Worm (Caenorhabditis elegans): Measurements from ENCODE around the gene lgc-29.

Gene lgc-29

ce11 chrV:4190232-4190631 is 51.4 kb downstream of the lgc-29 start (continued):
- 0 out of 2 replicates have a peak, but pooled peaks have one; percentile 22 for TF ChIP-seq vab-7 (GFP tag; IDR thresholded peaks at IDR 0.05)
- no peak; the same call in 1 of the 2 replicates for TF ChIP-seq tra-1 (GFP tag; IDR thresholded peaks at IDR 0.05)
- TF ChIP-seq jun-1 (tag; optimal IDR thresholded peaks at IDR 0.05): no peak
- TF ChIP-seq snpc-4 (tag; optimal IDR thresholded peaks at IDR 0.05): no peak
- TF ChIP-seq unc-130 (GFP tag; optimal IDR thresholded peaks at IDR 0.05): no peak
- TF ChIP-seq dmd-8 (GFP tag; IDR thresholded peaks at IDR 0.05): 0 out of 2 replicates have a peak, but pooled peaks have one; percentile 36
- TF ChIP-seq ces-1 (GFP tag; optimal IDR thresholded peaks at IDR 0.05): no peak
- no peak for TF ChIP-seq sdz-12 (GFP tag; optimal IDR thresholded peaks at IDR 0.05)
- no peak for TF ChIP-seq lin-38 (GFP tag; IDR thresholded peaks at IDR 0.05)
- peak; percentile 46; the same call in 1 of the 2 replicates for TF ChIP-seq lin-29 (GFP tag; IDR thresholded peaks at IDR 0.05)
- no peak for TF ChIP-seq daf-16 (GFP tag; optimal IDR thresholded peaks at IDR 0.05)
- TF ChIP-seq daf-16 (tag; optimal IDR thresholded peaks at IDR 0.05): no peak
- TF ChIP-seq duxl-1 (tag; optimal IDR thresholded peaks at IDR 0.05; ENCODE audit: poor library complexity): peak; percentile 21
- TF ChIP-seq egl-27 (tag; optimal IDR thresholded peaks at IDR 0.05): no peak
- TF ChIP-seq unc-62 (GFP tag; optimal IDR thresholded peaks at IDR 0.05 in 1 of 2): no peak
- TF ChIP-seq unc-62 (tag; optimal IDR thresholded peaks at IDR 0.05): no peak
- TF ChIP-seq ceh-62 (tag; optimal IDR thresholded peaks at IDR 0.05): no peak
- no peak for TF ChIP-seq spr-1 (tag; optimal IDR thresholded peaks at IDR 0.05)
- no peak for TF ChIP-seq spr-3 (GFP tag; optimal IDR thresholded peaks at IDR 0.05)
- no peak for TF ChIP-seq ZK546.5 (tag; optimal IDR thresholded peaks at IDR 0.05)
- TF ChIP-seq T26A8.4 (GFP tag; IDR thresholded peaks at IDR 0.05): peak; percentile 66
- no peak for TF ChIP-seq dpl-1 (GFP tag; optimal IDR thresholded peaks at IDR 0.05)
- TF ChIP-seq ama-1 (optimal IDR thresholded peaks at IDR 0.05): no peak
- TF ChIP-seq nhr-6 (tag; optimal IDR thresholded peaks at IDR 0.05): no peak
- peak; percentile 39; the same call in 1 of the 2 replicates for TF ChIP-seq mdt-29 (GFP tag; IDR thresholded peaks at IDR 0.05)
- TF ChIP-seq mxl-3 (GFP tag; optimal IDR thresholded peaks at IDR 0.05): no peak
- peak; percentile 35; the same call in 1 of the 2 replicates for TF ChIP-seq set-16 (GFP tag; IDR thresholded peaks at IDR 0.05)
- TF ChIP-seq ceh-44 (GFP tag; IDR thresholded peaks at IDR 0.05): no peak
- TF ChIP-seq tag-97 (GFP tag; IDR thresholded peaks at IDR 0.05): no peak
- no peak for TF ChIP-seq nhr-28 (tag; optimal IDR thresholded peaks at IDR 0.05)
- no peak for TF ChIP-seq hif-1 (tag; optimal IDR thresholded peaks at IDR 0.05)
- no peak for TF ChIP-seq rbr-2 (tag; optimal IDR thresholded peaks at IDR 0.05)
- TF ChIP-seq zfp-3 (GFP tag; conservative IDR thresholded peaks at IDR 0.05): 0 out of 2 replicates have a peak, but pooled peaks have one; percentile 84
- no peak for TF ChIP-seq madf-9 (GFP tag; conservative IDR thresholded peaks at IDR 0.05)
- TF ChIP-seq F44E2.7 (GFP tag; IDR thresholded peaks at IDR 0.05): no peak
- no peak for TF ChIP-seq zip-11 (GFP tag; IDR thresholded peaks at IDR 0.05)
- TF ChIP-seq madf-5 (GFP tag; IDR thresholded peaks at IDR 0.05): 0 out of 4 replicates have a peak, but pooled peaks of 1 of the 2 experiments have one; percentile 62
- no peak for TF ChIP-seq daf-19 (GFP tag; conservative IDR thresholded peaks at IDR 0.05)
- no peak for TF ChIP-seq dmd-9 (GFP tag; IDR thresholded peaks at IDR 0.05)
- no peak for TF ChIP-seq nhr-76 (tag; optimal IDR thresholded peaks at IDR 0.05)
- TF ChIP-seq zfp-2 (tag; optimal IDR thresholded peaks at IDR 0.05): no peak
- TF ChIP-seq F37D6.2 (tag; optimal IDR thresholded peaks at IDR 0.05): no peak
- no peak for TF ChIP-seq nhr-25 (tag; optimal IDR thresholded peaks at IDR 0.05; ENCODE audit: borderline replicate concordance, insufficient read depth)
- no peak for TF ChIP-seq ceh-32 (tag; optimal IDR thresholded peaks at IDR 0.05; ENCODE audit: poor library complexity)
- no peak for TF ChIP-seq lin-39 (tag; optimal IDR thresholded peaks at IDR 0.05)
- no peak for TF ChIP-seq Y5F2A.4 (GFP tag; optimal IDR thresholded peaks at IDR 0.05)
- peak; percentile 56 for TF ChIP-seq gei-8 (GFP tag; optimal IDR thresholded peaks at IDR 0.05)
- TF ChIP-seq ZK337.2 (GFP tag; IDR thresholded peaks at IDR 0.05): no peak
- no peak for TF ChIP-seq Y105C5A.15 (GFP tag; IDR thresholded peaks at IDR 0.05)
- no peak for TF ChIP-seq ceh-82 (tag; optimal IDR thresholded peaks at IDR 0.05)
- TF ChIP-seq hlh-30 (tag; optimal IDR thresholded peaks at IDR 0.05; ENCODE audit: insufficient read depth): no peak
- TF ChIP-seq dmd-6 (GFP tag; IDR thresholded peaks at IDR 0.05): peak; percentile 45

All from whole organism, L4 larva.